Fruit fly (Drosophila melanogaster): ENCODE results near the gene Tmf.

Tmf gene

DNA sequence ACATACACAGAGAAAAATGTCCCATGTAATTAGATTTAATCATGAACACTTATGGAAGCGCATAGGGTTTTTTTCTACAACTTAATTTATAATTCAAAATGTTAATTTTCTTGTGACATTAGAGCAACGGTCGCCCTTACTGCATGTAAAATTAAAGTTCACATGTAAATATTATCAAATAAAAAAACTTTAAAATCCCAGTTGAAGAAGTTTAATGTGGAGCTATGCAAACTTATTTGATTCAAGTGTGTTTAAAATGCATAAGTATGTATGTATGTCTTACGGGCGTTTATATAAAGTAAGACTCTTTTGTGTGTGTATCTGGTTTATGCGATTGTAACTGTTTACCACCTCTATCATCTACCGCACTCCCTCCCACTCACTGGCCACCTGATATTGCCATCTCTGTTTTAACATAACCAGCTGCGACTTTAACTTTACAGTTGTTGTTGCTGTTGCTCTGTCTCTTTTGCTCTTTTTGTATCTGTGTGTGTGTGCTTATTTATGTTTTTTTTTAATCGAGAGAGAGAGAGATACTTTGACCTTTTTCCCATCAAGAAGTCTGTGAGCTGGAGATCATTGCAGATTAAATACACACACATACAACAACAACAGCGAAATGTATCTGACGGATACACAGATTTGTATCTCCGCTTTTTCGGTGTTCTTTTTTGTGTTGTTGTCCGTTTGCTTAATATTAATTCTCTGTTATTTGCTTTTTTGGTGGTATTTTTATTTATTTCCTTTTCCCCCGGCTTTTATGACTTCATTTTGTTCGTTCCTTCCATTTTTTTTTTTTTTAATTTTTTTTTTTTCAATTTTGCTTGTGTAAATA, 11.4 kb downstream of the Tmf start (continued):
- TF ChIP-seq tio (GFP tag; optimal IDR thresholded peaks at IDR 0.05) (peak; percentile 89), CG3163 (GFP tag; optimal IDR thresholded peaks at IDR 0.05) (peak; percentile 3), slou (GFP tag; optimal IDR thresholded peaks at IDR 0.05) (peak; percentile 88), psq (GFP tag; optimal IDR thresholded peaks at IDR 0.05) (peak; percentile 50), row (GFP tag; IDR thresholded peaks at IDR 0.05) (peak; percentile 90), BEAF-32 (GFP tag; optimal IDR thresholded peaks at IDR 0.05) (peak; percentile 3), fd102C (GFP tag; optimal IDR thresholded peaks at IDR 0.05) (peak; percentile 48), H15 (GFP tag; IDR thresholded peaks at IDR 0.05) (peak; percentile 77), kah (GFP tag; optimal IDR thresholded peaks at IDR 0.05) (peak; percentile 38), CG2199 (GFP tag; IDR thresholded peaks at IDR 0.05) (peak; percentile 86; the same call in 1 of the 3 replicates), CG7357 (GFP tag; IDR thresholded peaks at IDR 0.05) (peak; percentile 56; the same call in 2 of the 3 replicates), disco-r (GFP tag; optimal IDR thresholded peaks at IDR 0.05) (peak; percentile 66), z (GFP tag; IDR thresholded peaks at IDR 0.05) (no peak), CG33213 (GFP tag; optimal IDR thresholded peaks at IDR 0.05) (peak; percentile 60), pan (optimal IDR thresholded peaks at IDR 0.05) (no peak), pan (GFP tag; optimal IDR thresholded peaks at IDR 0.05 in 1 of 2, IDR thresholded peaks at IDR 0.05 in 1 of 2) (peak in 1 of 2 experiments; percentile 61), chm (GFP tag; IDR thresholded peaks at IDR 0.05) (peak; percentile 60; the same call in 1 of the 2 replicates), fd96Cb (tag; optimal IDR thresholded peaks at IDR 0.05) (peak; percentile 84), CG12299 (tag; optimal IDR thresholded peaks at IDR 0.05) (peak; percentile 88), ftz-f1 (GFP tag; optimal IDR thresholded peaks at IDR 0.05) (peak; percentile 2), chn (GFP tag; optimal IDR thresholded peaks at IDR 0.05) (peak; percentile 82), CG9876 (GFP tag; optimal IDR thresholded peaks at IDR 0.05) (peak; percentile 55), CG8281 (tag; optimal IDR thresholded peaks at IDR 0.05) (peak; percentile 87), Optix (GFP tag; IDR thresholded peaks at IDR 0.05) (no peak), pros (GFP tag; optimal IDR thresholded peaks at IDR 0.05) (peak; percentile 89), Hey (tag; optimal IDR thresholded peaks at IDR 0.05) (no peak), CG4424 (GFP tag; optimal IDR thresholded peaks at IDR 0.05) (peak; percentile 70), Doc2 (GFP tag; IDR thresholded peaks at IDR 0.05) (no peak), CG8765 (GFP tag; IDR thresholded peaks at IDR 0.05) (no peak), gce (GFP tag; IDR thresholded peaks at IDR 0.05) (peak; percentile 33; the same call in 1 of the 3 replicates), CG10431 (GFP tag; optimal IDR thresholded peaks at IDR 0.05) (peak; percentile 76), hth (optimal IDR thresholded peaks at IDR 0.05) (no peak), pzg (GFP tag; optimal IDR thresholded peaks at IDR 0.05) (no peak), Ravus (GFP tag; IDR thresholded peaks at IDR 0.05) (no peak), CG43689 (GFP tag; IDR thresholded peaks at IDR 0.05) (peak; percentile 78), hkb (optimal IDR thresholded peaks at IDR 0.05) (no peak), hkb (GFP tag; IDR thresholded peaks at IDR 0.05) (peak; percentile 65), sr (GFP tag; IDR thresholded peaks at IDR 0.05) (no peak), az2 (GFP tag; optimal IDR thresholded peaks at IDR 0.05) (peak; percentile 90), Chrac-16 (GFP tag; optimal IDR thresholded peaks at IDR 0.05) (peak; percentile 76), ERR (GFP tag; optimal IDR thresholded peaks at IDR 0.05) (no peak), MTF-1 (GFP tag; optimal IDR thresholded peaks at IDR 0.05; ENCODE audit: borderline replicate concordance) (no peak), eve (GFP tag; optimal IDR thresholded peaks at IDR 0.05) (peak in 1 of 2 experiments; percentile 90), danr (GFP tag; IDR thresholded peaks at IDR 0.05) (no peak), CG17186 (GFP tag; optimal IDR thresholded peaks at IDR 0.05) (no peak), CG11560 (tag; IDR thresholded peaks at IDR 0.05) (no peak), CG11456 (GFP tag; IDR thresholded peaks at IDR 0.05) (0 out of 3 replicates have a peak, but pooled peaks have one; percentile 55), Sin3A (optimal IDR thresholded peaks at IDR 0.05) (no peak), CG5953 (GFP tag; IDR thresholded peaks at IDR 0.05) (peak; percentile 50; the same call in 1 of the 2 replicates), CG31224 (GFP tag; IDR thresholded peaks at IDR 0.05) (peak; percentile 45), CG4820 (GFP tag; optimal IDR thresholded peaks at IDR 0.05) (peak; percentile 71)

Measured in whole organism, embryonic.